Worm (Caenorhabditis elegans): ENCODE results near the gene K01C8.2.
A peak's percentile ranks its signal among the peaks of the same experiment; 100 is the strongest.

The K01C8.2 gene

ce11 chrII:8223945-8224344 lies 45.3 kb downstream of the K01C8.2 start (continued):
- TF ChIP-seq Y79H2A.3 (GFP tag; conservative IDR thresholded peaks at IDR 0.05) (no peak), nhr-90 (tag; optimal IDR thresholded peaks at IDR 0.05) (no peak)

- TF ChIP-seq K12H6.12 (tag; optimal IDR thresholded peaks at IDR 0.05), result no peak
- no peak for TF ChIP-seq snpc-1.3 (tag; optimal IDR thresholded peaks at IDR 0.05; ENCODE audit: insufficient read depth)
- peak; percentile 33; the same call in 1 of the 2 replicates for TF ChIP-seq aptf-3 (GFP tag; IDR thresholded peaks at IDR 0.05)
- TF ChIP-seq egrh-3 (GFP tag; IDR thresholded peaks at IDR 0.05), result no peak
- TF ChIP-seq B0035.1 (tag; optimal IDR thresholded peaks at IDR 0.05), result no peak
- TF ChIP-seq rec-8 (tag; optimal IDR thresholded peaks at IDR 0.05), result no peak
- no peak for TF ChIP-seq unc-62 (GFP tag; optimal IDR thresholded peaks at IDR 0.05)
Observed at ce11 chrII:8223422-8223821, 45.8 kb downstream of the K01C8.2 start.

DNA sequence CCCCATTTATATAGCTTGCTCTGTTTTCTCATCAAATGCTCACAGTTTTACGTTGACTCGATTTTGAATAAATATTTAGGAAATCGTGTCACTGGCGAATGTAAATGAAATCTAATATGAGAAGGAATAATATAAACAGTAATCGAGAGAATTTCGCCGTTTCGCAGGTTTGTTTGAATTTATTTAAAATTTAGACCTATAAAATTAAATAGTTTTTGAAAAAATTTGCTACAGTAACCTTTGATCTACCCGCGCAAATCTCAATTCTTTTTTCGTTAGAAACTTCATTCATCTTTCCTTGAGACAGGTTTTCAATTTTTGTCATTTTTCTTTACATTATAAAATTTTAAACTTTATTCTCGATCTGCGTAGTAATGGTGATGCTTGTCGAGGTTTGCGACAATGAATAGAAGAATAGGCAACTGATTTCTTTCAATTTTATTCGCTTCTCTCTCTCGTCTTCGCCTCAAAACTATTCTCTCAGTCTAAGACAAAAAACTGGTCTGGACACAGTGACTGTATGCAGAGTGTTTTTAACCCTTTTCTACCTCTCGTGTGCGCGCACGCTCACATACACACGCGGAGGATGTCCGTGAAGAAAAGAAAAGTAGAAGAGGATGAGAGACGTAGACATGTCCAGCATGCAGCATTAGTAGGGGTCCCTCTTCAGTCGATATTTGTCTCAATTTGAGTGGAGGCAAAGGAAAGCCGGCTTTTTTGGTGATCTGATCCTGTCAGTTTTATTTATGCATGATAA lies 46.8 kb downstream of the K01C8.2 start, which contains the start of gene dab-1:
Gene dab-1, plus strand, starts transcription at position 78 of the 757 bp plus-strand sequence.
- TF ChIP-seq Y95B8A.8 (GFP tag; IDR thresholded peaks at IDR 0.05) (0 out of 2 replicates have a peak, but pooled peaks have one; percentile 4), hrde-1 (tag; optimal IDR thresholded peaks at IDR 0.05; ENCODE audit: borderline replicate concordance) (peak; percentile 42), nhr-80 (tag; optimal IDR thresholded peaks at IDR 0.05) (no peak), cebp-1 (GFP tag; IDR thresholded peaks at IDR 0.05) (no peak), cebp-1 (tag; optimal IDR thresholded peaks at IDR 0.05) (peak; percentile 4), F23B12.7 (tag; optimal IDR thresholded peaks at IDR 0.05; ENCODE audit: insufficient read depth) (peak; percentile 5), athp-1 (tag; optimal IDR thresholded peaks at IDR 0.05) (no peak), madf-8 (GFP tag; conservative IDR thresholded peaks at IDR 0.05) (peak; percentile 83), madf-6 (GFP tag; IDR thresholded peaks at IDR 0.05) (peak; percentile 94), ceh-91 (GFP tag; IDR thresholded peaks at IDR 0.05) (0 out of 2 replicates have a peak, but pooled peaks have one; percentile 14), ZK185.1 (tag; optimal IDR thresholded peaks at IDR 0.05; ENCODE audit: poor library complexity, severe bottlenecking) (no peak), lsl-1 (GFP tag; optimal IDR thresholded peaks at IDR 0.05) (peak; percentile 72), hlh-12 (tag; optimal IDR thresholded peaks at IDR 0.05) (no peak), lin-54 (GFP tag; optimal IDR thresholded peaks at IDR 0.05) (peak; percentile 43), hmg-1.2 (GFP tag; IDR thresholded peaks at IDR 0.05) (peak; percentile 7; the same call in 1 of the 2 replicates), xnd-1 (tag; optimal IDR thresholded peaks at IDR 0.05) (peak; percentile 79), attf-6 (GFP tag; IDR thresholded peaks at IDR 0.05) (no peak), F33H1.4 (GFP tag; IDR thresholded peaks at IDR 0.05) (peak; percentile 55), dpl-1 (GFP tag; optimal IDR thresholded peaks at IDR 0.05) (peak; percentile 54), Y56A3A.18 (GFP tag; IDR thresholded peaks at IDR 0.05) (no peak), rpc-1 (optimal IDR thresholded peaks at IDR 0.05) (no peak), rpc-1 (tag; optimal IDR thresholded peaks at IDR 0.05) (no peak), ceh-27 (GFP tag; optimal IDR thresholded peaks at IDR 0.05) (peak; percentile 2), efl-1 (GFP tag; optimal IDR thresholded peaks at IDR 0.05) (peak; percentile 88), Y53G8AR.9 (GFP tag; conservative IDR thresholded peaks at IDR 0.05) (no peak; the same call in 1 of the 2 replicates), snpc-4 (GFP tag; optimal IDR thresholded peaks at IDR 0.05) (no peak), snpc-4 (tag; optimal IDR thresholded peaks at IDR 0.05) (no peak)

All from whole organism, young adult.